Worm (Caenorhabditis elegans): ENCODE data around the gene drr-2.

ce11 chrIII:13642227-13642626, 1.1 kb downstream of the drr-2 start, which contains the start of gene T12D8.10:
- TF ChIP-seq madf-8 (GFP tag; conservative IDR thresholded peaks at IDR 0.05): no peak
- TF ChIP-seq F57C9.4 (tag; optimal IDR thresholded peaks at IDR 0.05): no peak
- TF ChIP-seq unc-130 (GFP tag; optimal IDR thresholded peaks at IDR 0.05): no peak
- no peak for TF ChIP-seq nhr-90 (tag; optimal IDR thresholded peaks at IDR 0.05)
